Worm (Caenorhabditis elegans): Measurements from ENCODE around the gene nhr-229.
"Not testable (repeated sequence)": the region's sequence is repeated elsewhere in the genome, so short reads cannot be mapped to it uniquely, and the experiment has no call there.

DNA sequence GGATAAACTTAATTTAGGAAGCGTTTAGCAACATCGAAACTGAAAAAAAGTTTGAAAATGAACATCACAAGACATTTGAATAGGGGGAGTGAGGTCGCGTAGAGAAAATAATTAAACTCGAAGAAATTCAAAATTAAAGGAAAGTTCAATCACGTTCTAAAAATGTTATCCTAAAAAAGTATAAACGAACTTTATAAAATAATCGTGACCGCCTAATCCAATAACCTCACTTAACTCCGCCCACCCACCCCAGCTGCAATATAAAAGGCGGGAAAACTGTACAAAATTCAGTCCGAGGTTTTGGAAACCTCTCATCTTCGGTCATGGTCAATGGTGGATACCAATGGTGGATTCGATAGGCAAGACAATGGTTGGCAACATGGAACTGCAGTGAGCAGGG lies 34.5 kb upstream of the nhr-229 start, which contains the start of gene Y116A8C.465:
- TF ChIP-seq let-607 (tag; optimal IDR thresholded peaks at IDR 0.05); hmg-20 (GFP tag; IDR thresholded peaks at IDR 0.05); pha-4 (tag; optimal IDR thresholded peaks at IDR 0.05); zim-3 (tag; optimal IDR thresholded peaks at IDR 0.05); tbp1 (GFP tag; optimal IDR thresholded peaks at IDR 0.05); mel-28 (tag; optimal IDR thresholded peaks at IDR 0.05; ENCODE audit: borderline replicate concordance); hlh-26 (GFP tag; conservative IDR thresholded peaks at IDR 0.05): not testable (repeated sequence)
